Worm (Caenorhabditis elegans) whole organism, L3 larva: ENCODE measurements around the gene F59B1.10.

Experiments used
- egl-5 ChIP-seq: fragments of 150-350 bp; optimal IDR thresholded peaks from 2 replicates; lab custom pipeline; 2017; ENCODE audit warnings: missing biosample characterization, missing genetic modification reagents, missing genetic modification characterization, inconsistent platforms
- nhr-237 ChIP-seq: fragments of 150-350 bp; optimal IDR thresholded peaks from 2 replicates; lab custom pipeline; 2014; ENCODE audit warnings: missing biosample characterization, missing genetic modification characterization

DNA sequence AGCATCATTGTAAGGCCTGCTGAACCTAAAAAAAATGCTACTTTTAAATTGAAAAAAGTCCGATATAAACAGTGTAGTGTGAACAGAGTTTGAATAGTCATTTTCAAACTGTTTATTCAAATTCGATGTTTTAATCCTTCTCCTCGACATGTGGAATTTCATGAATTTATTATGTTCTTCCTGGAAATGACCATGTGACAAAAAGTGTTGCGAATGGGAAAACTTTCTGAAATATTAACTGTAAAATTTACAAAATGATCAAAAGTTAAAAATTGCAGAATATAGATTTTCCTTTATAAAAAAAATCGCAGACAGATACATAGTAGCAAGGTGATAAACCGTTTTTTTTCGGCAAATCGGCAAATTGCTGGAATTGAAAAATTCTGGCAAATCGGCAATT lies 42.4 kb downstream of the F59B1.10 start, which contains the start of gene T22F3.8:
- TF ChIP-seq egl-5 (no peak), nhr-237 (no peak)
